Worm (Caenorhabditis elegans): ENCODE measurements around the gene T13A10.2.

T13A10.2 gene

ce11 chrIV:6298253-6298652 is 45.2 kb downstream of the T13A10.2 start, which contains the start of gene srv-27:
Gene srv-27, minus strand, starts transcription at chrIV:6298353.
- TF ChIP-seq C34B4.2 (tag; optimal IDR thresholded peaks at IDR 0.05), result no peak
- no peak for TF ChIP-seq C16A3.4 (tag; optimal IDR thresholded peaks at IDR 0.05)
- peak; percentile 16 for TF ChIP-seq fkh-8 (tag; optimal IDR thresholded peaks at IDR 0.05)

DNA sequence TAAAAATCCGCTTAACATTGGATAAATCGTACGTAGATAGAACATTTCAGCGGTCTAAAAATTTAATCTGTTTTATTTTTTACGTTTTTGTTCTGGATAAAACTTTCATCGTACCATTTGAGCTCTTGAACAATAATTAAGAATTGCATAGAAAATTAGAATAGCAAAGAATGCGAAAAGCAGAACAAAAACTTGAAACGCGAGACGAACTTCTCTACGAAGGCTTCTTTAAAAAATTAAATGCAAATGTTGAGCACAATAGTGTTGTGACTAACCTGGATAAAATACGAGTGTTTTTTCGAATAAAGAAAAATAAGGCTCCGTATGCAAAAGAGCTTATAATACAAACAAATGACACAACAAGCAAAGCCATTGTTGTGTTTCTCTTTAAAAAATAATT is 46.4 kb downstream of the T13A10.2 start:
- TF ChIP-seq efl-3 (GFP tag; optimal IDR thresholded peaks at IDR 0.05) (no peak), nhr-12 (tag; optimal IDR thresholded peaks at IDR 0.05) (no peak), tbx-2 (tag; optimal IDR thresholded peaks at IDR 0.05) (no peak), mdl-1 (tag; optimal IDR thresholded peaks at IDR 0.05) (no peak), egl-13 (tag; optimal IDR thresholded peaks at IDR 0.05) (no peak), sptf-1 (tag; optimal IDR thresholded peaks at IDR 0.05) (no peak), nhr-28 (tag; optimal IDR thresholded peaks at IDR 0.05) (no peak), skn-1 (tag; optimal IDR thresholded peaks at IDR 0.05) (no peak), lin-14 (GFP tag; optimal IDR thresholded peaks at IDR 0.05) (no peak), C16A3.4 (tag; optimal IDR thresholded peaks at IDR 0.05) (no peak), C04F5.9 (tag; optimal IDR thresholded peaks at IDR 0.05) (no peak), pax-3 (tag; optimal IDR thresholded peaks at IDR 0.05) (no peak), ztf-11 (tag; optimal IDR thresholded peaks at IDR 0.05) (no peak), ceh-8 (GFP tag; optimal IDR thresholded peaks at IDR 0.05) (no peak), nhr-85 (tag) (no peak)

- TF ChIP-seq xbp-1 (tag; optimal IDR thresholded peaks at IDR 0.05) (no peak), efl-1 (optimal IDR thresholded peaks at IDR 0.05) (no peak), efl-1 (GFP tag; optimal IDR thresholded peaks at IDR 0.05 in 1 of 2) (peak in 1 of 2 experiments; percentile 48)
Measured at ce11 chrIV:6301764-6302163, 48.7 kb downstream of the T13A10.2 start, which contains the start of gene srv-26. Gene srv-26, minus strand, starts transcription at chrIV:6301864.
